Worm (Caenorhabditis elegans) whole organism, L2 larva: ENCODE results near the gene srx-32.

Source experiments
- ama-1 ChIP-seq: fragments of 150-350 bp; optimal IDR thresholded peaks from 2 replicates; lab custom pipeline; 2018; ENCODE audit warnings: inconsistent platforms
- ceh-82 ChIP-seq: fragments of 150-350 bp; optimal IDR thresholded peaks from 2 replicates; lab custom pipeline; 2014; ENCODE audit warnings: missing biosample characterization, missing genetic modification characterization
- elt-3 ChIP-seq: sonication (generic microtip); optimal IDR thresholded peaks from 2 replicates; lab custom pipeline; 2017; ENCODE audit warnings: missing biosample characterization, missing genetic modification characterization
- gmeb-1 ChIP-seq: fragments of 150-350 bp; optimal IDR thresholded peaks from 2 replicates; lab custom pipeline; 2014; ENCODE audit warnings: missing biosample characterization, missing genetic modification characterization
- lsy-2 ChIP-seq, 2 experiments: fragments of 150-350 bp in 1 of 2; sonication (generic microtip) in 1 of 2; optimal IDR thresholded peaks; 2 replicates each; lab custom pipeline; 2014 to 2017; ENCODE audit warnings: missing biosample characterization in 2 of 2, missing genetic modification characterization in 2 of 2
- skn-1 ChIP-seq: sonication (generic microtip); optimal IDR thresholded peaks from 2 replicates; lab custom pipeline; 2017; ENCODE audit warnings: missing biosample characterization, missing genetic modification characterization
- zag-1 ChIP-seq: fragments of 150-350 bp; optimal IDR thresholded peaks from 2 replicates; lab custom pipeline; 2014; ENCODE audit warnings: missing biosample characterization, missing genetic modification characterization

DNA sequence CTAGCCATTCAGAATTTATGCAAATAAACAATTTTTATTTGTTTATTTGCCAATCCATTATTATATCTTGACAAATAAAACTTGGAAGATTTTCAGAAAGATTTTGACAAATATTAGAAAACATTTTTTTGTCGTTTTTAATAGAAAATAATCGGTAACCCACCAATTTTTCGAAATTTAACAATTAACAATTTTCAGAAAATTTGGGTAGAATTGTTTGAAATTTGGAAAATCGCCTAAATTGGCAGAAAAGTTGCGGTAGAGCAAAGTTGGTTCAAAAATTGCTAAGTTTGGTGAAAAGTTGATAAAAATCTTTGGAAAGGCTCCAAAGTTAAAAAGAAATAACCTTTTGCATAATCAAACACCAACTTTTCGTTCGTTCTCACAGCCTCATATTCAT lies 12.3 kb downstream of the srx-32 start:
- TF ChIP-seq lsy-2 (tag; optimal IDR thresholded peaks at IDR 0.05; lab: Kevin White, UChicago), result no peak
- TF ChIP-seq elt-3 (tag; lab: Kevin White, UChicago), result no peak
- TF ChIP-seq gmeb-1 (tag; lab: Kevin White, UChicago), result no peak
- TF ChIP-seq zag-1, result no peak
- TF ChIP-seq ceh-82 (tag; lab: Kevin White, UChicago), result no peak
- TF ChIP-seq ama-1 (lab: Kevin White, UChicago), result no peak
- TF ChIP-seq skn-1, result no peak
